Worm (Caenorhabditis elegans) whole organism, L1 larva: ENCODE data around the gene F40G9.12.
"Not testable (repeated sequence)": the region's sequence is repeated elsewhere in the genome, so short reads cannot be mapped to it uniquely, and the experiment has no call there.

Experiments
- ceh-82 ChIP-seq, 3 experiments: fragments of 150-350 bp in 1 of 3; sonication (generic microtip) in 2 of 3; optimal IDR thresholded peaks; 2 replicates each; lab custom pipeline; 2014 to 2017; ENCODE audit warnings: missing biosample characterization in 3 of 3, missing genetic modification characterization in 3 of 3
- efl-1 ChIP-seq, 4 experiments: fragments of 150-350 bp; optimal IDR thresholded peaks in 3 of 4; peaks in 1 of 4; 1 replicate in 1 of 4; 2 replicates in 3 of 4; lab custom pipeline; 2014; ENCODE audit warnings: missing biosample characterization in 2 of 4, missing genetic modification characterization in 2 of 4, missing genetic modification reagents in 2 of 4
- egl-27 ChIP-seq, 2 experiments: fragments of 150-350 bp in 1 of 2; sonication (generic microtip); optimal IDR thresholded peaks; 3 replicates each; lab custom pipeline; 2017 to 2018; ENCODE audit warnings: missing biosample characterization in 2 of 2, missing genetic modification characterization in 2 of 2, missing genetic modification reagents in 2 of 2
- ets-5 ChIP-seq: fragments of 200-800 bp; sonication (Bioruptor generic); IDR thresholded peaks from 2 replicates; pipeline ENCODE4 v1.3.6; 2022; ENCODE audit warnings: missing genetic modification characterization, missing compliant biosample characterization
- fkh-10 ChIP-seq: sonication (generic microtip); optimal IDR thresholded peaks from 2 replicates; lab custom pipeline; 2017; ENCODE audit warnings: missing biosample characterization, missing genetic modification reagents, missing genetic modification characterization
- fos-1 ChIP-seq: fragments of 150-350 bp; optimal IDR thresholded peaks from 2 replicates; lab custom pipeline; 2014; ENCODE audit warnings: missing biosample characterization, missing genetic modification characterization
- jun-1 ChIP-seq: fragments of 150-350 bp; optimal IDR thresholded peaks from 2 replicates; lab custom pipeline; 2014; ENCODE audit warnings: missing biosample characterization, missing genetic modification reagents, missing genetic modification characterization
- lin-13 ChIP-seq: fragments of 150-350 bp; optimal IDR thresholded peaks from 2 replicates; lab custom pipeline; 2014; ENCODE audit warnings: missing biosample characterization, missing genetic modification reagents, missing genetic modification characterization
- lin-39 ChIP-seq: fragments of 150-350 bp; optimal IDR thresholded peaks from 2 replicates; lab custom pipeline; 2014; ENCODE audit warnings: missing biosample characterization, missing genetic modification reagents, missing genetic modification characterization
- sox-4 ChIP-seq: sonication (generic microtip); optimal IDR thresholded peaks from 2 replicates; lab custom pipeline; 2016; ENCODE audit warnings: missing genetic modification characterization, missing compliant biosample characterization
- unc-62 ChIP-seq: fragments of 150-350 bp; optimal IDR thresholded peaks from 2 replicates; lab custom pipeline; 2014; ENCODE audit warnings: missing biosample characterization, missing genetic modification reagents, missing genetic modification characterization
- ztf-11 ChIP-seq, 2 experiments: sonication (generic microtip); optimal IDR thresholded peaks; 2 replicates each; lab custom pipeline; 2016 to 2017; ENCODE audit warnings: missing genetic modification characterization in 2 of 2, missing biosample characterization in 1 of 2, missing compliant biosample characterization in 1 of 2

- not testable (repeated sequence) for TF ChIP-seq ets-5; jun-1 (tag; lab: Kevin White, UChicago); fos-1 (tag; lab: Kevin White, UChicago); sox-4 (tag; lab: Kevin White, UChicago); lin-13 (GFP tag; lab: Kevin White, UChicago); unc-62 (GFP tag; lab: Kevin White, UChicago); fkh-10; lin-39; ztf-11 (tag; optimal IDR thresholded peaks at IDR 0.05; lab: Kevin White, UChicago); ceh-82 (tag; optimal IDR thresholded peaks at IDR 0.05; lab: Kevin White, UChicago); efl-1 (optimal IDR thresholded peaks at IDR 0.05; lab: Kevin White, UChicago); efl-1 (GFP tag; optimal IDR thresholded peaks at IDR 0.05 in 1 of 2; lab: Kevin White, UChicago); egl-27 (tag; optimal IDR thresholded peaks at IDR 0.05; lab: Kevin White, UChicago)
These were observed 49.6 kb upstream of the F40G9.12 start, which contains the start of gene C29F9.12 for ce11 chrIII:121983-122449.
